Worm (Caenorhabditis elegans): Measurements from ENCODE around the gene srz-15.

Gene srz-15

ce11 chrIV:12915479-12915878 lies at the start of gene srz-15:
TSS of gene srz-15 (plus strand) at chrIV:12915779.
- no peak for TF ChIP-seq tbx-2 (tag; optimal IDR thresholded peaks at IDR 0.05)
- TF ChIP-seq unc-30 (tag; optimal IDR thresholded peaks at IDR 0.05): no peak
- TF ChIP-seq lin-39 (tag; optimal IDR thresholded peaks at IDR 0.05): no peak
- no peak for TF ChIP-seq ets-5 (GFP tag; IDR thresholded peaks at IDR 0.05)
- TF ChIP-seq nhr-19 (GFP tag; conservative IDR thresholded peaks at IDR 0.05): no peak
- no peak for TF ChIP-seq lsy-2 (tag; optimal IDR thresholded peaks at IDR 0.05)
- no peak for TF ChIP-seq sox-4 (tag; optimal IDR thresholded peaks at IDR 0.05)
- no peak for TF ChIP-seq C34B4.2 (tag; optimal IDR thresholded peaks at IDR 0.05)
- no peak for TF ChIP-seq dsc-1 (tag; optimal IDR thresholded peaks at IDR 0.05)
- TF ChIP-seq hpl-2 (GFP tag; optimal IDR thresholded peaks at IDR 0.05): no peak
- no peak for TF ChIP-seq C04F5.9 (tag; optimal IDR thresholded peaks at IDR 0.05)
- TF ChIP-seq unc-130 (tag; optimal IDR thresholded peaks at IDR 0.05): no peak
- no peak for TF ChIP-seq rnt-1 (tag; optimal IDR thresholded peaks at IDR 0.05)
- TF ChIP-seq nhr-12 (tag; optimal IDR thresholded peaks at IDR 0.05): no peak
- TF ChIP-seq dpl-1 (GFP tag; optimal IDR thresholded peaks at IDR 0.05): no peak
- no peak for TF ChIP-seq zag-1 (tag; optimal IDR thresholded peaks at IDR 0.05)
- TF ChIP-seq nhr-20 (tag; optimal IDR thresholded peaks at IDR 0.05): no peak
- no peak for TF ChIP-seq sptf-1 (tag; optimal IDR thresholded peaks at IDR 0.05)
- TF ChIP-seq blmp-1 (tag; optimal IDR thresholded peaks at IDR 0.05): no peak
- no peak for TF ChIP-seq unc-86 (tag; optimal IDR thresholded peaks at IDR 0.05)

ce11 chrIV:12865884-12866283 lies 49.7 kb upstream of the srz-15 start, which contains the start of gene clec-186:
TSS of gene clec-186 (plus strand) at chrIV:12866109.
- TF ChIP-seq nhr-77 (tag; optimal IDR thresholded peaks at IDR 0.05) (no peak), sox-4 (tag; optimal IDR thresholded peaks at IDR 0.05) (no peak), elt-3 (tag; optimal IDR thresholded peaks at IDR 0.05) (no peak), skn-1 (tag; optimal IDR thresholded peaks at IDR 0.05) (no peak), lsy-2 (tag; optimal IDR thresholded peaks at IDR 0.05) (no peak), nhr-20 (tag; optimal IDR thresholded peaks at IDR 0.05) (peak; percentile 18), fkh-10 (GFP tag; optimal IDR thresholded peaks at IDR 0.05) (no peak), unc-30 (tag; optimal IDR thresholded peaks at IDR 0.05) (no peak), nhr-19 (GFP tag; conservative IDR thresholded peaks at IDR 0.05) (no peak), ztf-11 (tag; optimal IDR thresholded peaks at IDR 0.05) (no peak), alr-1 (tag; optimal IDR thresholded peaks at IDR 0.05; ENCODE audit: borderline replicate concordance) (no peak), C04F5.9 (tag; optimal IDR thresholded peaks at IDR 0.05) (no peak), ceh-8 (GFP tag; optimal IDR thresholded peaks at IDR 0.05) (no peak), snu-23 (GFP tag; optimal IDR thresholded peaks at IDR 0.05) (no peak), hpl-2 (GFP tag; optimal IDR thresholded peaks at IDR 0.05) (no peak), pag-3 (tag; optimal IDR thresholded peaks at IDR 0.05; ENCODE audit: borderline replicate concordance, insufficient read depth) (no peak), efl-3 (GFP tag; optimal IDR thresholded peaks at IDR 0.05) (no peak), nhr-84 (tag; optimal IDR thresholded peaks at IDR 0.05) (no peak), efl-1 (optimal IDR thresholded peaks at IDR 0.05) (no peak), efl-1 (GFP tag; optimal IDR thresholded peaks at IDR 0.05 in 1 of 2) (peak in 1 of 2 experiments; percentile 20), mef-2 (tag; optimal IDR thresholded peaks at IDR 0.05) (no peak), lin-13 (GFP tag; optimal IDR thresholded peaks at IDR 0.05) (no peak), unc-130 (tag; optimal IDR thresholded peaks at IDR 0.05) (no peak), rnt-1 (tag; optimal IDR thresholded peaks at IDR 0.05) (no peak), ces-1 (GFP tag; optimal IDR thresholded peaks at IDR 0.05) (no peak), grh-1 (GFP tag; IDR thresholded peaks at IDR 0.05) (no peak), pax-3 (tag; optimal IDR thresholded peaks at IDR 0.05) (peak; percentile 45), jun-1 (tag; optimal IDR thresholded peaks at IDR 0.05) (peak; percentile 5), tbx-2 (tag; optimal IDR thresholded peaks at IDR 0.05) (no peak), mdl-1 (tag; optimal IDR thresholded peaks at IDR 0.05) (no peak), pqm-1 (tag; optimal IDR thresholded peaks at IDR 0.05) (peak; percentile 40), nhr-85 (tag) (no peak), elt-2 (tag; optimal IDR thresholded peaks at IDR 0.05) (peak; percentile 97), mab-9 (GFP tag; IDR thresholded peaks at IDR 0.05) (no peak), isw-1 (GFP tag; IDR thresholded peaks at IDR 0.05) (no peak), nhr-28 (tag; optimal IDR thresholded peaks at IDR 0.05) (no peak), dpl-1 (GFP tag; optimal IDR thresholded peaks at IDR 0.05) (no peak)

All from whole organism, L1 larva.